Worm (Caenorhabditis elegans) whole organism, L1 larva: ENCODE results near the gene syf-2.
A peak's percentile ranks its signal among the peaks of the same experiment; 100 is the strongest.

ENCODE experiments used
- C16A3.4 ChIP-seq: fragments of 150-350 bp; optimal IDR thresholded peaks from 2 replicates; lab custom pipeline; 2014; ENCODE audit warnings: missing biosample characterization, missing genetic modification characterization
- C34B4.2 ChIP-seq: sonication (generic microtip); optimal IDR thresholded peaks from 2 replicates; lab custom pipeline; 2017; ENCODE audit warnings: mild to moderate bottlenecking, missing genetic modification characterization, missing compliant biosample characterization
- Y116A8C.19 ChIP-seq: sonication (generic microtip); optimal IDR thresholded peaks from 2 replicates; lab custom pipeline; 2016; ENCODE audit warnings: missing compliant biosample characterization, missing genetic modification characterization, borderline replicate concordance
- aha-1 ChIP-seq: fragments of 150-350 bp; optimal IDR thresholded peaks from 2 replicates; lab custom pipeline; 2014; ENCODE audit warnings: missing biosample characterization, missing genetic modification characterization
- alr-1 ChIP-seq: fragments of 200-800 bp; sonication (Bioruptor generic); optimal IDR thresholded peaks from 2 replicates; lab custom pipeline; 2018; ENCODE audit warnings: borderline replicate concordance, mild to moderate bottlenecking, missing genetic modification characterization, missing compliant biosample characterization
- aly-2 ChIP-seq: fragments of 150-350 bp; optimal IDR thresholded peaks from 2 replicates; lab custom pipeline; 2014; ENCODE audit warnings: missing biosample characterization, missing genetic modification characterization
- ama-1 ChIP-seq: fragments of 150-350 bp; optimal IDR thresholded peaks from 2 replicates; lab custom pipeline; 2014
- ceh-63 ChIP-seq: fragments of 200-800 bp; sonication (Bioruptor generic); optimal IDR thresholded peaks from 2 replicates; lab custom pipeline; 2018; ENCODE audit warnings: mild to moderate bottlenecking, missing genetic modification characterization, missing compliant biosample characterization
- ceh-8 ChIP-seq: fragments of 200-800 bp; sonication (Bioruptor generic); optimal IDR thresholded peaks from 2 replicates; lab custom pipeline; 2018; ENCODE audit warnings: mild to moderate bottlenecking, missing genetic modification characterization, moderate library complexity, missing compliant biosample characterization
- ceh-82 ChIP-seq, 3 experiments: fragments of 150-350 bp in 1 of 3; sonication (generic microtip) in 2 of 3; optimal IDR thresholded peaks; 2 replicates each; lab custom pipeline; 2014 to 2017; ENCODE audit warnings: missing biosample characterization in 3 of 3, missing genetic modification characterization in 3 of 3
- ceh-88 ChIP-seq: fragments of 200-800 bp; sonication (Bioruptor generic); IDR thresholded peaks from 2 replicates; pipeline ENCODE4 v1.3.6; 2022; ENCODE audit warnings: missing genetic modification characterization, missing compliant biosample characterization
- ceh-90 ChIP-seq: sonication (generic microtip); optimal IDR thresholded peaks from 2 replicates; lab custom pipeline; 2016; ENCODE audit warnings: missing genetic modification characterization, missing compliant biosample characterization
- dpl-1 ChIP-seq, 3 experiments: fragments of 150-350 bp in 2 of 3; sonication (generic microtip) in 1 of 3; optimal IDR thresholded peaks; 2 replicates each; lab custom pipeline; 2014 to 2017; ENCODE audit warnings: missing biosample characterization in 3 of 3, missing genetic modification characterization in 3 of 3, missing genetic modification reagents in 3 of 3
- dsc-1 ChIP-seq: sonication (generic microtip); optimal IDR thresholded peaks from 2 replicates; lab custom pipeline; 2016; ENCODE audit warnings: mild to moderate bottlenecking, missing genetic modification characterization, missing compliant biosample characterization
- efl-1 ChIP-seq, 4 experiments: fragments of 150-350 bp; optimal IDR thresholded peaks in 3 of 4; peaks in 1 of 4; 1 replicate in 1 of 4; 2 replicates in 3 of 4; lab custom pipeline; 2014; ENCODE audit warnings: missing biosample characterization in 2 of 4, missing genetic modification characterization in 2 of 4, missing genetic modification reagents in 2 of 4
- efl-3 ChIP-seq: fragments of 200-800 bp; sonication (Bioruptor generic); optimal IDR thresholded peaks from 2 replicates; lab custom pipeline; 2018; ENCODE audit warnings: mild to moderate bottlenecking, missing genetic modification characterization, missing compliant biosample characterization
- egl-13 ChIP-seq: sonication (generic microtip); optimal IDR thresholded peaks from 2 replicates; lab custom pipeline; 2016; ENCODE audit warnings: missing genotype, missing genetic modification reagents, missing genetic modification characterization, missing compliant biosample characterization
- elt-2 ChIP-seq: sonication (generic microtip); optimal IDR thresholded peaks from 2 replicates; lab custom pipeline; 2016; ENCODE audit warnings: missing genetic modification characterization, mild to moderate bottlenecking, inconsistent platforms, missing compliant biosample characterization, missing genetic modification reagents
- elt-3 ChIP-seq, 6 experiments: fragments of 150-350 bp in 1 of 6; sonication (generic microtip); optimal IDR thresholded peaks; 2 replicates each; lab custom pipeline; 2017 to 2018; ENCODE audit warnings: missing biosample characterization in 6 of 6, missing genetic modification characterization in 6 of 6, inconsistent platforms in 1 of 6
- fkh-4 ChIP-seq: sonication (generic microtip); optimal IDR thresholded peaks from 2 replicates; lab custom pipeline; 2016; ENCODE audit warnings: missing compliant biosample characterization, missing genetic modification characterization, borderline replicate concordance
- grh-1 ChIP-seq: fragments of 200-800 bp; sonication (Bioruptor generic); IDR thresholded peaks from 2 replicates; pipeline ENCODE4 v1.3.6; 2022; ENCODE audit warnings: missing genetic modification reagents, missing genetic modification characterization, missing compliant biosample characterization
- hpl-2 ChIP-seq: fragments of 150-350 bp; optimal IDR thresholded peaks from 2 replicates; lab custom pipeline; 2014; ENCODE audit warnings: missing biosample characterization, missing genetic modification reagents, missing genetic modification characterization
- jun-1 ChIP-seq: fragments of 150-350 bp; optimal IDR thresholded peaks from 2 replicates; lab custom pipeline; 2014; ENCODE audit warnings: missing biosample characterization, missing genetic modification reagents, missing genetic modification characterization
- lin-13 ChIP-seq: fragments of 150-350 bp; optimal IDR thresholded peaks from 2 replicates; lab custom pipeline; 2014; ENCODE audit warnings: missing biosample characterization, missing genetic modification reagents, missing genetic modification characterization
- lin-15B ChIP-seq: fragments of 150-350 bp; sonication (generic microtip); optimal IDR thresholded peaks from 3 replicates; lab custom pipeline; 2014; ENCODE audit warnings: missing biosample characterization, missing genetic modification characterization
- lin-35 ChIP-seq, 2 experiments: fragments of 150-350 bp; optimal IDR thresholded peaks; 2 replicates each; lab custom pipeline; 2014; ENCODE audit warnings: missing biosample characterization in 2 of 2, missing genetic modification characterization in 2 of 2, missing genetic modification reagents in 2 of 2
- lin-39 ChIP-seq: fragments of 150-350 bp; optimal IDR thresholded peaks from 2 replicates; lab custom pipeline; 2014; ENCODE audit warnings: missing biosample characterization, missing genetic modification reagents, missing genetic modification characterization
- lir-3 ChIP-seq: sonication (generic microtip); optimal IDR thresholded peaks from 2 replicates; lab custom pipeline; 2016; ENCODE audit warnings: mild to moderate bottlenecking, missing genetic modification characterization, moderate library complexity, missing compliant biosample characterization; ENCODE audit not compliant: poor library complexity
- mdl-1 ChIP-seq, 2 experiments: fragments of 150-350 bp; optimal IDR thresholded peaks; 2 replicates each; lab custom pipeline; 2014 to 2017; ENCODE audit warnings: missing biosample characterization in 2 of 2, missing genetic modification characterization in 2 of 2, inconsistent platforms in 1 of 2
- mef-2 ChIP-seq: fragments of 150-350 bp; optimal IDR thresholded peaks from 2 replicates; lab custom pipeline; 2014; ENCODE audit warnings: missing biosample characterization, missing genetic modification characterization
- mep-1 ChIP-seq: fragments of 150-350 bp; optimal IDR thresholded peaks from 2 replicates; lab custom pipeline; 2014; ENCODE audit warnings: missing biosample characterization, missing genetic modification characterization
- nhr-11 ChIP-seq: fragments of 150-350 bp; optimal IDR thresholded peaks from 2 replicates; lab custom pipeline; 2014; ENCODE audit warnings: missing biosample characterization, missing genetic modification characterization
- nhr-12 ChIP-seq: sonication (generic microtip); optimal IDR thresholded peaks from 2 replicates; lab custom pipeline; 2017; ENCODE audit warnings: missing biosample characterization, missing genetic modification characterization
- nhr-19 ChIP-seq: fragments of 200-800 bp; sonication (Bioruptor generic); conservative IDR thresholded peaks from 2 replicates; pipeline ENCODE4 v1.3.6; 2022; ENCODE audit warnings: missing genetic modification characterization, missing compliant biosample characterization
- nhr-28 ChIP-seq: fragments of 150-350 bp; optimal IDR thresholded peaks from 2 replicates; lab custom pipeline; 2014; ENCODE audit warnings: missing biosample characterization, missing genetic modification characterization
- nhr-47 ChIP-seq: sonication (generic microtip); optimal IDR thresholded peaks from 2 replicates; lab custom pipeline; 2016; ENCODE audit warnings: mild to moderate bottlenecking, missing genetic modification characterization, moderate library complexity, missing compliant biosample characterization
- nhr-71 ChIP-seq: sonication (generic microtip); optimal IDR thresholded peaks from 2 replicates; lab custom pipeline; 2016; ENCODE audit warnings: mild to moderate bottlenecking, missing genetic modification characterization, moderate library complexity, missing compliant biosample characterization
- nhr-77 ChIP-seq: fragments of 150-350 bp; optimal IDR thresholded peaks from 2 replicates; lab custom pipeline; 2014; ENCODE audit warnings: missing biosample characterization, missing genetic modification characterization
- nhr-84 ChIP-seq: sonication (generic microtip); optimal IDR thresholded peaks from 2 replicates; lab custom pipeline; 2017; ENCODE audit warnings: missing biosample characterization, missing genetic modification characterization
- pag-3 ChIP-seq: sonication (generic microtip); optimal IDR thresholded peaks from 2 replicates; lab custom pipeline; 2017; ENCODE audit warnings: missing genetic modification characterization, mild to moderate bottlenecking, missing compliant biosample characterization, antibody characterized with exemption, borderline replicate concordance; ENCODE audit not compliant: insufficient read depth
- pqm-1 ChIP-seq: sonication (generic microtip); optimal IDR thresholded peaks from 3 replicates; lab custom pipeline; 2017; ENCODE audit warnings: missing biosample characterization, missing genetic modification characterization
- rnt-1 ChIP-seq: sonication (generic microtip); optimal IDR thresholded peaks from 2 replicates; lab custom pipeline; 2016; ENCODE audit warnings: mild to moderate bottlenecking, missing genetic modification characterization, moderate library complexity, missing compliant biosample characterization
- skn-1 ChIP-seq: fragments of 150-350 bp; optimal IDR thresholded peaks from 2 replicates; lab custom pipeline; 2014; ENCODE audit warnings: missing biosample characterization, missing genetic modification characterization
- snpc-4 ChIP-seq: fragments of 150-350 bp; optimal IDR thresholded peaks from 2 replicates; lab custom pipeline; 2014; ENCODE audit warnings: missing biosample characterization, missing genetic modification characterization
- snu-23 ChIP-seq: sonication (generic microtip); optimal IDR thresholded peaks from 2 replicates; lab custom pipeline; 2016; ENCODE audit warnings: missing genetic modification characterization, missing compliant biosample characterization
- sptf-1 ChIP-seq: fragments of 150-350 bp; optimal IDR thresholded peaks from 2 replicates; lab custom pipeline; 2014; ENCODE audit warnings: missing biosample characterization, missing genetic modification characterization
- tbx-2 ChIP-seq: sonication (generic microtip); optimal IDR thresholded peaks from 2 replicates; lab custom pipeline; 2016; ENCODE audit warnings: missing genetic modification characterization, missing compliant biosample characterization
- unc-86 ChIP-seq: sonication (generic microtip); optimal IDR thresholded peaks from 2 replicates; lab custom pipeline; 2016; ENCODE audit warnings: missing genetic modification characterization, missing compliant biosample characterization
- unc-98 ChIP-seq: fragments of 200-800 bp; sonication (Bioruptor generic); IDR thresholded peaks from 2 replicates; pipeline ENCODE4 v1.3.6; 2022; ENCODE audit warnings: missing genetic modification characterization, missing compliant biosample characterization
- xbp-1 ChIP-seq: sonication (generic microtip); optimal IDR thresholded peaks from 2 replicates; lab custom pipeline; 2016; ENCODE audit warnings: missing genetic modification characterization, missing compliant biosample characterization
- ztf-11 ChIP-seq, 2 experiments: sonication (generic microtip); optimal IDR thresholded peaks; 2 replicates each; lab custom pipeline; 2016 to 2017; ENCODE audit warnings: missing genetic modification characterization in 2 of 2, missing biosample characterization in 1 of 2, missing compliant biosample characterization in 1 of 2
- ztf-4 ChIP-seq: fragments of 150-350 bp; optimal IDR thresholded peaks from 2 replicates; lab custom pipeline; 2014; ENCODE audit warnings: missing biosample characterization, missing genetic modification characterization

Gene syf-2

DNA sequence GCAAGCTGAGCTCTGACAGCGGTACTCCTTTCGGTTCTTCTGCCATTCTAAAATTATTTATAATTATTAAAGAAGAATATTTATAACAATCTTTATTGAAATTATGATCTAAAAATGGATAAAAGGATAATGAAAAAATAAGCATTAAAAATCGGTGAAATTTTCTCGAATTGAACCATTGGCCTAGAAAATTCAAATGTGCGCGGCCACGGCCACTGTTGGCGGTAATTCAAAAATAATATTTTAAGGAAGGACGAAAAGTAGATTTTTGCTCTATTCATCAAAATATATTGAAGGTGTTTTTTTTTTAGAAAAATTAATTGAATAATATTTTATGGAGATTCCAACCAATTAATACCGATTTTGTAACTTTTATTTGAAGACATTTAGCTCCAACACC is 36.9 kb upstream of the syf-2 start, which contains the start of gene pfd-5 (continued):
- no peak for TF ChIP-seq ztf-4
- peak; percentile 81 for TF ChIP-seq tbx-2 (tag; lab: Kevin White, UChicago)
- peak; percentile 49 for TF ChIP-seq lin-13 (GFP tag; lab: Kevin White, UChicago)
- TF ChIP-seq ceh-90 (tag; lab: Kevin White, UChicago) = peak; percentile 93
- TF ChIP-seq aly-2 (tag; lab: Kevin White, UChicago) = no peak
- peak; percentile 74 for TF ChIP-seq snu-23 (GFP tag; lab: Kevin White, UChicago)
- no peak for TF ChIP-seq nhr-28
- peak; percentile 4 for TF ChIP-seq pag-3 (tag; lab: Kevin White, UChicago)
- TF ChIP-seq mep-1 (tag; lab: Kevin White, UChicago) = peak; percentile 79
- TF ChIP-seq hpl-2 (GFP tag; lab: Kevin White, UChicago) = no peak
- peak; percentile 76 for TF ChIP-seq fkh-4 (tag; lab: Kevin White, UChicago)
- no peak for TF ChIP-seq ceh-63
- TF ChIP-seq skn-1 (tag; lab: Kevin White, UChicago) = peak; percentile 51
- TF ChIP-seq ama-1 (lab: Kevin White, UChicago) = no peak
- TF ChIP-seq lir-3 (tag; lab: Kevin White, UChicago) = peak; percentile 94
- TF ChIP-seq alr-1 (tag; lab: Kevin White, UChicago) = no peak
- no peak for TF ChIP-seq nhr-11 (tag; lab: Kevin White, UChicago)
- no peak for TF ChIP-seq pqm-1 (tag; lab: Kevin White, UChicago)
- TF ChIP-seq efl-1 (optimal IDR thresholded peaks at IDR 0.05; lab: Kevin White, UChicago) = peak; percentile 81 to 96
- peak; percentile 95 to 99 for TF ChIP-seq efl-1 (GFP tag; optimal IDR thresholded peaks at IDR 0.05 in 1 of 2; lab: Kevin White, UChicago)
- no peak for TF ChIP-seq grh-1 (GFP tag; lab: Robert Waterston, UW)
- peak; percentile 96 to 97 for TF ChIP-seq lin-35 (GFP tag; optimal IDR thresholded peaks at IDR 0.05; lab: Kevin White, UChicago)
- peak; percentile 82 for TF ChIP-seq nhr-71 (tag; lab: Kevin White, UChicago)
- TF ChIP-seq ceh-82 (tag; optimal IDR thresholded peaks at IDR 0.05; lab: Kevin White, UChicago) = peak; percentile 46 to 66 (median 51)
- peak; percentile 64 for TF ChIP-seq unc-98 (GFP tag; lab: Robert Waterston, UW)
- peak; percentile 37 for TF ChIP-seq C16A3.4 (tag; lab: Kevin White, UChicago)
- TF ChIP-seq xbp-1 = peak; percentile 77
- no peak for TF ChIP-seq ceh-8 (GFP tag; lab: Kevin White, UChicago)
- peak; percentile 43 for TF ChIP-seq elt-2 (tag; lab: Kevin White, UChicago)
- TF ChIP-seq aha-1 (tag; lab: Kevin White, UChicago) = no peak
- peak; percentile 51 for TF ChIP-seq unc-86 (tag; lab: Kevin White, UChicago)
- no peak for TF ChIP-seq mef-2
- TF ChIP-seq nhr-77 (tag; lab: Kevin White, UChicago) = no peak
- TF ChIP-seq dsc-1 (tag; lab: Kevin White, UChicago) = peak; percentile 77
- TF ChIP-seq lin-15B = peak; percentile 25
- TF ChIP-seq sptf-1 (tag; lab: Kevin White, UChicago) = no peak
- no peak for TF ChIP-seq nhr-84 (tag; lab: Kevin White, UChicago)
- no peak for TF ChIP-seq elt-3 (tag; optimal IDR thresholded peaks at IDR 0.05; lab: Kevin White, UChicago)
- TF ChIP-seq nhr-12 (tag; lab: Kevin White, UChicago) = no peak
- TF ChIP-seq Y116A8C.19 (tag; lab: Kevin White, UChicago) = peak; percentile 39
- peak; percentile 81 for TF ChIP-seq egl-13 (tag; lab: Kevin White, UChicago)
- TF ChIP-seq ceh-88 (GFP tag; lab: Robert Waterston, UW) = peak; percentile 34; the same call in 1 of the 2 replicates
- TF ChIP-seq nhr-19 (GFP tag; lab: Robert Waterston, UW) = peak; percentile 77
- TF ChIP-seq nhr-47 (tag; lab: Kevin White, UChicago) = peak; percentile 85
- TF ChIP-seq snpc-4 (tag; lab: Kevin White, UChicago) = peak; percentile 36
- peak in 1 of 2 experiments; percentile 84 for TF ChIP-seq ztf-11 (tag; optimal IDR thresholded peaks at IDR 0.05; lab: Kevin White, UChicago)
- TF ChIP-seq C34B4.2 = no peak
- TF ChIP-seq mdl-1 (tag; optimal IDR thresholded peaks at IDR 0.05; lab: Kevin White, UChicago) = peak in 1 of 2 experiments; percentile 36
- peak; percentile 97 for TF ChIP-seq rnt-1 (tag; lab: Kevin White, UChicago)
- TF ChIP-seq efl-3 = no peak
- no peak for TF ChIP-seq jun-1 (tag; lab: Kevin White, UChicago)
- TF ChIP-seq dpl-1 (GFP tag; optimal IDR thresholded peaks at IDR 0.05; lab: Kevin White, UChicago) = peak; percentile 90 to 96 (median 93)
- TF ChIP-seq lin-39 (tag; lab: Kevin White, UChicago) = no peak
